Fruit fly (Drosophila melanogaster): ENCODE results near the gene Ddx56.

Ddx56 gene

DNA sequence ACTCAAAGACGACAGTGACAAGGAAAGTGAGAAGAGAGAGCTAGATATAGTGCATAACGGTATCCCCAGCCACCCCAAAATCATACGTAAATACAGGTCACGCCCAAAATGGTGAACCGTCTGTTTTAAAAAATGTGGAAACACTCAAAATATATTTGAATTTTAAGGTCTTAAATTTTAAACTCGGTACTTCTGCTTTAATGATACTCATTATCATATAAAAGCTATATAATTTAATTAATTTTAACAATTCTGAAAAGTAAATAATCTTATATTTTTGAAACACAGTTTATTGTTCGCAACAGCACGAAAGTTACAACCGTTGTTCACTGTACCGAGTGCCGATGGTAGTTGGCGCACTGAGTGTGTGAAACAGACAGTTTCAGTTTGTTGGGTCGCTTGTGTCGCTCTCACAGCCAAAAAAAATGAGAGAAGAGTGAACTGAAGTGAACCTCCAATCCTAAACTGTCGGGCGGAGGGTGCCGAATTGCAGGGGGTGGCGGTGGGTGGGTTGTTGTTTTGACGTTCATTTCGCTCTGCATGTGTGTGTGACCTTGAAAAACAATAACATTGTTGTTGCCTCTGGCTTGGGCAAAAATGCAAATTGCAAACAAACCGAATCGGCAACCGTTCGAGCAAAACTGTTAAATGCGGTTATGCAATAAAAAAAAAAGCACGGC is 21.3 kb downstream of the Ddx56 start (continued):
- no peak for TF ChIP-seq stwl (tag; optimal IDR thresholded peaks at IDR 0.05)
- TF ChIP-seq ERR (GFP tag; optimal IDR thresholded peaks at IDR 0.05), result no peak
- peak; percentile 81 for TF ChIP-seq ken (GFP tag; IDR thresholded peaks at IDR 0.05)
- TF ChIP-seq Ravus (GFP tag; IDR thresholded peaks at IDR 0.05), result peak; percentile 80
- peak; percentile 87 for TF ChIP-seq CG1529 (GFP tag; optimal IDR thresholded peaks at IDR 0.05)
- peak; percentile 95 for TF ChIP-seq nmo (GFP tag; optimal IDR thresholded peaks at IDR 0.05)
- no peak for TF ChIP-seq fd102C (GFP tag; optimal IDR thresholded peaks at IDR 0.05)
- TF ChIP-seq CG1024 (GFP tag; IDR thresholded peaks at IDR 0.05), result no peak; the same call in 1 of the 2 replicates
- peak; percentile 85 for TF ChIP-seq oc (tag; optimal IDR thresholded peaks at IDR 0.05)
- TF ChIP-seq mam (GFP tag; optimal IDR thresholded peaks at IDR 0.05), result peak; percentile 53
- TF ChIP-seq CG18764 (GFP tag; optimal IDR thresholded peaks at IDR 0.05), result peak; percentile 71
- no peak for TF ChIP-seq HmgD (GFP tag; optimal IDR thresholded peaks at IDR 0.05)
- peak; percentile 95 for TF ChIP-seq CG3281 (GFP tag; optimal IDR thresholded peaks at IDR 0.05)
- TF ChIP-seq Chrac-16 (GFP tag; optimal IDR thresholded peaks at IDR 0.05), result peak; percentile 87
- TF ChIP-seq danr (GFP tag; IDR thresholded peaks at IDR 0.05), result peak; percentile 76
- TF ChIP-seq CG12391 (tag; optimal IDR thresholded peaks at IDR 0.05), result peak; percentile 93
- TF ChIP-seq bowl (GFP tag; IDR thresholded peaks at IDR 0.05), result peak; percentile 54; the same call in 1 of the 2 replicates
- TF ChIP-seq gro (GFP tag; optimal IDR thresholded peaks at IDR 0.05), result peak; percentile 14
- TF ChIP-seq CG8359 (GFP tag; optimal IDR thresholded peaks at IDR 0.05; ENCODE audit: borderline replicate concordance), result peak; percentile 63
- TF ChIP-seq wek (GFP tag; optimal IDR thresholded peaks at IDR 0.05), result peak; percentile 43
- no peak for TF ChIP-seq Elba2 (GFP tag; optimal IDR thresholded peaks at IDR 0.05)
- TF ChIP-seq CG11695 (GFP tag; IDR thresholded peaks at IDR 0.05), result peak; percentile 88
- TF ChIP-seq Kr (GFP tag; optimal IDR thresholded peaks at IDR 0.05), result no peak
- peak; percentile 75 for TF ChIP-seq CG13123 (GFP tag; optimal IDR thresholded peaks at IDR 0.05)
- peak; percentile 18 for TF ChIP-seq ftz-f1 (GFP tag; optimal IDR thresholded peaks at IDR 0.05)
- TF ChIP-seq CG14050 (GFP tag; IDR thresholded peaks at IDR 0.05), result peak; percentile 82; the same call in 2 of the 3 replicates
- TF ChIP-seq Mrtf (GFP tag; IDR thresholded peaks at IDR 0.05), result peak; percentile 74
- TF ChIP-seq MTF-1 (GFP tag; optimal IDR thresholded peaks at IDR 0.05; ENCODE audit: borderline replicate concordance), result peak; percentile 72
- TF ChIP-seq NFAT (GFP tag; IDR thresholded peaks at IDR 0.05), result peak; percentile 68
- TF ChIP-seq CG4854 (GFP tag; optimal IDR thresholded peaks at IDR 0.05), result peak; percentile 69
- TF ChIP-seq sna (GFP tag; IDR thresholded peaks at IDR 0.05; ENCODE audit: partially characterized antibody), result no peak
- TF ChIP-seq Gug (GFP tag; IDR thresholded peaks at IDR 0.05), result peak; percentile 89
- TF ChIP-seq CG11504 (tag; optimal IDR thresholded peaks at IDR 0.05), result peak; percentile 95
- TF ChIP-seq CG3838 (GFP tag; optimal IDR thresholded peaks at IDR 0.05), result no peak
- TF ChIP-seq bsh (GFP tag; optimal IDR thresholded peaks at IDR 0.05), result peak; percentile 48 to 90
- peak; percentile 94 for TF ChIP-seq CG34376 (GFP tag; optimal IDR thresholded peaks at IDR 0.05)
- TF ChIP-seq HmgZ (tag; optimal IDR thresholded peaks at IDR 0.05), result peak; percentile 88
- TF ChIP-seq her (GFP tag; optimal IDR thresholded peaks at IDR 0.05), result no peak
- TF ChIP-seq lov (optimal IDR thresholded peaks at IDR 0.05), result no peak
- TF ChIP-seq lov (GFP tag; IDR thresholded peaks at IDR 0.05), result no peak
- TF ChIP-seq dan (GFP tag; IDR thresholded peaks at IDR 0.05), result no peak
- peak; percentile 88 for TF ChIP-seq CG34422 (GFP tag; IDR thresholded peaks at IDR 0.05)
- TF ChIP-seq CG2129 (GFP tag; IDR thresholded peaks at IDR 0.05; ENCODE audit: partially characterized antibody), result no peak
- TF ChIP-seq Rx (GFP tag; IDR thresholded peaks at IDR 0.05), result no peak; the same call in none of the 2 replicates
- TF ChIP-seq CG7928 (GFP tag; optimal IDR thresholded peaks at IDR 0.05), result peak; percentile 63
- no peak for TF ChIP-seq vnd (GFP tag; IDR thresholded peaks at IDR 0.05; ENCODE audit: partially characterized antibody)
- TF ChIP-seq dm (GFP tag; optimal IDR thresholded peaks at IDR 0.05), result no peak
- peak; percentile 93 for TF ChIP-seq Fer3 (tag; optimal IDR thresholded peaks at IDR 0.05)
- TF ChIP-seq BtbVII (GFP tag; optimal IDR thresholded peaks at IDR 0.05), result peak; percentile 93
- TF ChIP-seq lilli (GFP tag; optimal IDR thresholded peaks at IDR 0.05), result peak; percentile 83
